Worm (Caenorhabditis elegans): ENCODE data around the gene col-93.

The col-93 gene

ce11 chrIII:10953160-10953559 lies 32.2 kb downstream of the col-93 start, which contains the start of gene zig-5:
zig-5 (minus strand) TSS chrIII:10953508.
- TF ChIP-seq lin-32 (GFP tag; optimal IDR thresholded peaks at IDR 0.05) (no peak), cnd-1 (tag; optimal IDR thresholded peaks at IDR 0.05) (no peak), blmp-1 (tag; optimal IDR thresholded peaks at IDR 0.05) (no peak), drap-1 (GFP tag; optimal IDR thresholded peaks at IDR 0.05) (no peak), ceh-43 (GFP tag; optimal IDR thresholded peaks at IDR 0.05) (no peak), bed-3 (GFP tag; optimal IDR thresholded peaks at IDR 0.05) (no peak), flh-1 (GFP tag; optimal IDR thresholded peaks at IDR 0.05) (no peak), hlh-1 (tag; optimal IDR thresholded peaks at IDR 0.05) (no peak), nhr-76 (tag; optimal IDR thresholded peaks at IDR 0.05) (no peak), nhr-28 (tag; optimal IDR thresholded peaks at IDR 0.05) (no peak), ham-2 (GFP tag; optimal IDR thresholded peaks at IDR 0.05) (no peak), mep-1 (tag; optimal IDR thresholded peaks at IDR 0.05) (no peak), ceh-83 (GFP tag; optimal IDR thresholded peaks at IDR 0.05) (no peak), mab-5 (tag; optimal IDR thresholded peaks at IDR 0.05) (no peak), elt-3 (tag; optimal IDR thresholded peaks at IDR 0.05) (no peak), elt-1 (tag; optimal IDR thresholded peaks at IDR 0.05; ENCODE audit: borderline replicate concordance, insufficient read depth) (no peak)

ce11 chrIII:10951713-10952112 lies 33.7 kb downstream of the col-93 start:
- no peak for TF ChIP-seq tbx-8 (GFP tag; optimal IDR thresholded peaks at IDR 0.05)
- no peak for TF ChIP-seq unc-62 (GFP tag; optimal IDR thresholded peaks at IDR 0.05)

- no peak for TF ChIP-seq nhr-76 (tag; optimal IDR thresholded peaks at IDR 0.05)
- TF ChIP-seq nhr-2 (tag; optimal IDR thresholded peaks at IDR 0.05) = no peak
- TF ChIP-seq hlh-1 (tag; optimal IDR thresholded peaks at IDR 0.05) = no peak
- TF ChIP-seq tbx-8 (GFP tag; optimal IDR thresholded peaks at IDR 0.05) = no peak
- no peak for TF ChIP-seq nhr-28 (tag; optimal IDR thresholded peaks at IDR 0.05)
- no peak for TF ChIP-seq nhr-237 (tag; optimal IDR thresholded peaks at IDR 0.05)
These were observed 38.3 kb downstream of the col-93 start, which contains the start of gene strd-1 for ce11 chrIII:10947155-10947554. strd-1 (plus strand) TSS chrIII:10947455.

ce11 chrIII:10945537-10945936 lies 39.9 kb downstream of the col-93 start:
- TF ChIP-seq unc-62 (GFP tag; optimal IDR thresholded peaks at IDR 0.05) = no peak
- TF ChIP-seq nhr-76 (tag; optimal IDR thresholded peaks at IDR 0.05) = no peak
- TF ChIP-seq ces-1 (GFP tag; optimal IDR thresholded peaks at IDR 0.05) = no peak
- no peak for TF ChIP-seq ham-2 (GFP tag; optimal IDR thresholded peaks at IDR 0.05)
- TF ChIP-seq mab-5 (tag; optimal IDR thresholded peaks at IDR 0.05) = no peak
- no peak for TF ChIP-seq pha-4 (tag; optimal IDR thresholded peaks at IDR 0.05)
- no peak for TF ChIP-seq tbx-8 (GFP tag; optimal IDR thresholded peaks at IDR 0.05)
- TF ChIP-seq elt-3 (tag; optimal IDR thresholded peaks at IDR 0.05) = no peak

- no peak for TF ChIP-seq ceh-39 (tag; optimal IDR thresholded peaks at IDR 0.05)
These were observed 42.5 kb downstream of the col-93 start for ce11 chrIII:10942905-10943304.

- TF ChIP-seq sptf-1 (tag; optimal IDR thresholded peaks at IDR 0.05) (no peak), zip-8 (tag; optimal IDR thresholded peaks at IDR 0.05) (no peak), pha-4 (tag; optimal IDR thresholded peaks at IDR 0.05) (no peak), nhr-28 (tag; optimal IDR thresholded peaks at IDR 0.05) (no peak), flh-1 (GFP tag; optimal IDR thresholded peaks at IDR 0.05) (no peak), elt-3 (tag; optimal IDR thresholded peaks at IDR 0.05) (no peak), mep-1 (tag; optimal IDR thresholded peaks at IDR 0.05) (no peak), drap-1 (GFP tag; optimal IDR thresholded peaks at IDR 0.05) (no peak), elt-1 (tag; optimal IDR thresholded peaks at IDR 0.05; ENCODE audit: borderline replicate concordance, insufficient read depth) (no peak), ham-2 (GFP tag; optimal IDR thresholded peaks at IDR 0.05) (no peak), hlh-1 (tag; optimal IDR thresholded peaks at IDR 0.05) (no peak), mab-5 (tag; optimal IDR thresholded peaks at IDR 0.05) (no peak), blmp-1 (tag; optimal IDR thresholded peaks at IDR 0.05) (no peak), M03D4.4 (tag; optimal IDR thresholded peaks at IDR 0.05) (no peak), ceh-83 (GFP tag; optimal IDR thresholded peaks at IDR 0.05) (no peak)
These were observed 46.2 kb downstream of the col-93 start for ce11 chrIII:10939184-10939583.

- no peak for TF ChIP-seq nhr-237 (tag; optimal IDR thresholded peaks at IDR 0.05)
- TF ChIP-seq nhr-28 (tag; optimal IDR thresholded peaks at IDR 0.05) = no peak
- TF ChIP-seq ceh-83 (GFP tag; optimal IDR thresholded peaks at IDR 0.05) = no peak
- no peak for TF ChIP-seq snpc-4 (tag; optimal IDR thresholded peaks at IDR 0.05)
- no peak for TF ChIP-seq zip-8 (tag; optimal IDR thresholded peaks at IDR 0.05)
- TF ChIP-seq elt-3 (tag; optimal IDR thresholded peaks at IDR 0.05) = no peak
- no peak for TF ChIP-seq ceh-39 (tag; optimal IDR thresholded peaks at IDR 0.05)
- no peak for TF ChIP-seq lin-13 (tag; optimal IDR thresholded peaks at IDR 0.05)
- no peak for TF ChIP-seq unc-39 (tag; optimal IDR thresholded peaks at IDR 0.05)
- TF ChIP-seq ceh-43 (GFP tag; optimal IDR thresholded peaks at IDR 0.05) = no peak
- no peak for TF ChIP-seq sem-2 (GFP tag; optimal IDR thresholded peaks at IDR 0.05)
- TF ChIP-seq mep-1 (tag; optimal IDR thresholded peaks at IDR 0.05) = no peak
- no peak for TF ChIP-seq nhr-2 (tag; optimal IDR thresholded peaks at IDR 0.05)
- no peak for TF ChIP-seq hlh-1 (tag; optimal IDR thresholded peaks at IDR 0.05)
- no peak for TF ChIP-seq tbx-8 (GFP tag; optimal IDR thresholded peaks at IDR 0.05)
- TF ChIP-seq flh-1 (GFP tag; optimal IDR thresholded peaks at IDR 0.05) = no peak
- no peak for TF ChIP-seq pha-4 (tag; optimal IDR thresholded peaks at IDR 0.05)
- TF ChIP-seq unc-120 (tag; optimal IDR thresholded peaks at IDR 0.05; ENCODE audit: poor library complexity, severe bottlenecking) = no peak
These were observed 49.5 kb downstream of the col-93 start, which contains the start of gene rle-1 for ce11 chrIII:10935944-10936343. rle-1 (plus strand) TSS chrIII:10936244.

Measured in whole organism, mixed stage, embryonic.